Fruit fly (Drosophila melanogaster): ENCODE data around the gene CG14421.

- no peak for TF ChIP-seq CG8478 (optimal IDR thresholded peaks at IDR 0.05)
- peak; percentile 51 to 58 for TF ChIP-seq CTCF (optimal IDR thresholded peaks at IDR 0.05)
These were observed 26.1 kb upstream of the CG14421 start for dm6 chrX:2915108-2915507.
